Fruit fly (Drosophila melanogaster) Kc167 (cell line): ENCODE data around the gene cav.

Experiments used
- Myc ChIP-seq: fragments of >200 bp; optimal IDR thresholded peaks from 2 replicates; lab custom pipeline; 2017; ENCODE audit warnings: missing external identifiers
- Sin3A ChIP-seq: fragments of >200 bp; optimal IDR thresholded peaks from 2 replicates; lab custom pipeline; 2018; ENCODE audit warnings: missing external identifiers
- h ChIP-seq: fragments of >200 bp; optimal IDR thresholded peaks from 3 replicates; lab custom pipeline; 2018; ENCODE audit warnings: missing external identifiers
- insv ChIP-seq: fragments of >200 bp; optimal IDR thresholded peaks from 3 replicates; lab custom pipeline; 2018; ENCODE audit warnings: missing external identifiers
- psq ChIP-seq: fragments of >200 bp; optimal IDR thresholded peaks from 2 replicates; lab custom pipeline; 2017; ENCODE audit warnings: missing external identifiers
- ttk ChIP-seq: sonication (Bioruptor generic); optimal IDR thresholded peaks from 2 replicates; lab custom pipeline; 2017; ENCODE audit warnings: missing external identifiers

Gene cav

dm6 chr3R:24266786-24267579 is 46.1 kb downstream of the cav start:
- no peak for TF ChIP-seq h
- no peak for TF ChIP-seq Sin3A (lab: Kevin White, UChicago)
- no peak for TF ChIP-seq psq (lab: Kevin White, UChicago)

DNA sequence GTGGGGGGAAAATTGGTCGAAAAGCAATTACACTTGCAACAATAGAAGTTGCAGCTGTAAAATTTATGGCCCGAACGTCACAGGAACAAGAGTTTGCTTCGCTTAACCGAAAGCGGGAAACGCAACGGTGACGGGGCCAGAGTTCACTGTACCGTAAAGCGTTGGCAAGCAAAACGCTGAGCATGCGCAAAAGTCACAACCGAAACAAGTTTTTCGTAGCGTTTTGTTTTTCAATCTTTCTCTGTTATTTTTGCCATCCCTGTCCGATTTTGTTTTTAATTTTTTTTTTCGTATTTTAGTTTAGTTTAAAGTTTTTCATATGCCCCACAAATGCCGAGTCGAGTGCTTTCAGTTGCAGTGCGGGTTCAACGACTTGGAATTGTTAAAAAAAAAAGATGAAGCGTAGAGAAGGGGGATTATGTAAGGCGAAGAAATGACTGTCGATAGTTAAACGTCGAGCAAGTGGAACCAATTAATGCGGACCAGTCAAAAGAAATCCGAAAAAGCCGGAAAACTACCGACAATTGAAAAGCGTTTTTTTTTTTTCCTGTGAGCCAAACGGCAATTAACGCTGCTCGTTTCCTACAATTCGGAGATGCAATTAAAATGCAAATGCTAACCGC is 46.8 kb downstream of the cav start:
- TF ChIP-seq insv (lab: Kevin White, UChicago) (no peak), h (no peak), Sin3A (lab: Kevin White, UChicago) (no peak), psq (lab: Kevin White, UChicago) (no peak), Myc (no peak), ttk (lab: Kevin White, UChicago) (no peak)

- TF ChIP-seq h: no peak
- TF ChIP-seq ttk (lab: Kevin White, UChicago): no peak
- no peak for TF ChIP-seq Sin3A (lab: Kevin White, UChicago)
- no peak for TF ChIP-seq psq (lab: Kevin White, UChicago)
- no peak for TF ChIP-seq insv (lab: Kevin White, UChicago)
- no peak for TF ChIP-seq Myc
These were observed 47.4 kb downstream of the cav start for dm6 chr3R:24268293-24268692.

- TF ChIP-seq Sin3A (lab: Kevin White, UChicago) (no peak), psq (lab: Kevin White, UChicago) (no peak), Myc (no peak), ttk (lab: Kevin White, UChicago) (no peak), h (no peak), insv (lab: Kevin White, UChicago) (no peak)
These were observed 49.1 kb downstream of the cav start for dm6 chr3R:24270034-24270433.

- TF ChIP-seq ttk (lab: Kevin White, UChicago): no peak
- no peak for TF ChIP-seq Myc
- no peak for TF ChIP-seq psq (lab: Kevin White, UChicago)
- no peak for TF ChIP-seq insv (lab: Kevin White, UChicago)
- TF ChIP-seq Sin3A (lab: Kevin White, UChicago): no peak
- no peak for TF ChIP-seq h
These were observed 49.7 kb downstream of the cav start for dm6 chr3R:24270578-24270977.

dm6 chr3R:24271071-24271470 is 50.2 kb downstream of the cav start, which contains the start of gene jar:
TSS of gene jar (minus strand) at chr3R:24271233.
- no peak for TF ChIP-seq psq (lab: Kevin White, UChicago)
- TF ChIP-seq Myc: no peak
- no peak for TF ChIP-seq Sin3A (lab: Kevin White, UChicago)
- TF ChIP-seq ttk (lab: Kevin White, UChicago): no peak
- TF ChIP-seq h: no peak
- TF ChIP-seq insv (lab: Kevin White, UChicago): no peak

DNA sequence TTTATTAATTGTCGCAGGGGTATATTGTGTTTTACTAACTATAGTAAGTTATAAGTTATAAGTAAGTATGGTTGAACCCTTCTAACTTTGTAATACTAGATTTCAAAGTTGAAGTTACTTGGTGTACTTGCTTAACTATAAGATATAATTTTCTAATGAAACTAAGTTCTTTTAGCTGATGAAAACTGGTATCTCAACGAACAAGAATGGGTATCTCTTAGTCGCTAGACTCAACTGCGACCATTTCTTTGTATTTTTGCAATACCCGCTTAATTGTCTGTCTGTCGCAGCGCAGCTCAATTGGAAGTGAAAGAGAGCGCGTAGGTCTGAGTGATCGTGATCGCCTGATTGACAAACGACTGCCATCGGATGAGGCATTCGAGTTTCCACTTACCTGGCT is 51.3 kb downstream of the cav start:
- no peak for TF ChIP-seq ttk (lab: Kevin White, UChicago)
- TF ChIP-seq h: no peak
- no peak for TF ChIP-seq Sin3A (lab: Kevin White, UChicago)
- TF ChIP-seq Myc: no peak
- no peak for TF ChIP-seq insv (lab: Kevin White, UChicago)
- TF ChIP-seq psq (lab: Kevin White, UChicago): no peak

- TF ChIP-seq insv (lab: Kevin White, UChicago): no peak
- no peak for TF ChIP-seq Myc
- no peak for TF ChIP-seq ttk (lab: Kevin White, UChicago)
- TF ChIP-seq Sin3A (lab: Kevin White, UChicago): no peak
These were observed 51.9 kb downstream of the cav start, which contains the start of gene Orct2 for dm6 chr3R:24272775-24273290. TSS of gene Orct2 (plus strand) at chr3R:24273029.
